Fruit fly (Drosophila melanogaster) whole organism, adult: ENCODE data around the gene CG12071.

Source experiments
- CG11617 ChIP-seq: fragments of 200-800 bp; sonication (Bioruptor generic); optimal IDR thresholded peaks from 2 replicates; lab custom pipeline; 2017; ENCODE audit warnings: mild to moderate bottlenecking, missing biosample characterization, missing genetic modification reagents, missing genetic modification characterization
- CG12768 ChIP-seq: fragments of 200-800 bp; sonication (Bioruptor generic); optimal IDR thresholded peaks from 2 replicates; lab custom pipeline; 2017; ENCODE audit warnings: missing biosample characterization, missing genetic modification characterization, mild to moderate bottlenecking, moderate library complexity, missing genetic modification reagents
- CG14711 ChIP-seq: fragments of 200-800 bp; sonication (Bioruptor generic); optimal IDR thresholded peaks from 2 replicates; lab custom pipeline; 2018; ENCODE audit warnings: missing biosample characterization, mild to moderate bottlenecking, missing genetic modification characterization, moderate library complexity
- CG1620 ChIP-seq: fragments of 200-800 bp; sonication (Bioruptor generic); optimal IDR thresholded peaks from 2 replicates; lab custom pipeline; 2016; ENCODE audit warnings: missing biosample characterization, missing genetic modification characterization
- CG33017 ChIP-seq: fragments of 200-800 bp; sonication (Bioruptor generic); optimal IDR thresholded peaks from 2 replicates; lab custom pipeline; 2018; ENCODE audit warnings: missing biosample characterization, mild to moderate bottlenecking, missing genetic modification characterization, moderate library complexity
- CG5204 ChIP-seq: fragments of 200-800 bp; sonication (Bioruptor generic); optimal IDR thresholded peaks from 2 replicates; lab custom pipeline; 2016; ENCODE audit warnings: missing biosample characterization, missing genetic modification characterization
- CG7045 ChIP-seq: fragments of 200-800 bp; sonication (Bioruptor generic); optimal IDR thresholded peaks from 2 replicates; lab custom pipeline; 2017; ENCODE audit warnings: missing biosample characterization, mild to moderate bottlenecking, missing genetic modification characterization
- CG7101 ChIP-seq: fragments of 200-800 bp; sonication (Bioruptor generic); optimal IDR thresholded peaks from 2 replicates; lab custom pipeline; 2018; ENCODE audit warnings: missing biosample characterization, mild to moderate bottlenecking, missing genetic modification characterization, moderate library complexity
- Clk ChIP-seq: fragments of 200-800 bp; sonication (Bioruptor generic); optimal IDR thresholded peaks from 2 replicates; lab custom pipeline; 2017; ENCODE audit warnings: missing biosample characterization, missing genetic modification characterization
- Crg-1 ChIP-seq: fragments of 200-800 bp; sonication (Bioruptor generic); optimal IDR thresholded peaks from 2 replicates; lab custom pipeline; 2016; ENCODE audit warnings: missing biosample characterization, missing genetic modification characterization
- Hr96 ChIP-seq: fragments of 200-800 bp; sonication (Bioruptor generic); optimal IDR thresholded peaks from 2 replicates; lab custom pipeline; 2016; ENCODE audit warnings: missing biosample characterization, missing genetic modification characterization
- Mnt ChIP-seq: fragments of 200-800 bp; sonication (Bioruptor generic); optimal IDR thresholded peaks from 2 replicates; lab custom pipeline; 2016; ENCODE audit warnings: missing biosample characterization, mild to moderate bottlenecking, missing genetic modification characterization
- bab1 ChIP-seq: fragments of 200-800 bp; sonication (Bioruptor generic); optimal IDR thresholded peaks from 3 replicates; lab custom pipeline; 2019; ENCODE audit warnings: missing biosample characterization, mild to moderate bottlenecking, missing genetic modification characterization, moderate library complexity
- cic ChIP-seq: fragments of 200-800 bp; sonication (Bioruptor generic); optimal IDR thresholded peaks from 2 replicates; lab custom pipeline; 2017; ENCODE audit warnings: missing biosample characterization, mild to moderate bottlenecking, missing genetic modification characterization, moderate library complexity
- cnc ChIP-seq, 2 experiments: fragments of >200 bp; optimal IDR thresholded peaks; 2 replicates each; lab custom pipeline; 2017
- kay ChIP-seq: fragments of 200-800 bp; sonication (Bioruptor generic); peaks from one replicate; lab custom pipeline; 2016; ENCODE audit warnings: missing biosample characterization, missing genetic modification characterization, borderline replicate concordance
- ovo ChIP-seq: fragments of 200-800 bp; sonication (Bioruptor generic); optimal IDR thresholded peaks from 2 replicates; lab custom pipeline; 2016; ENCODE audit warnings: missing biosample characterization, missing genetic modification characterization
- pad ChIP-seq: fragments of 200-800 bp; sonication (Bioruptor generic); optimal IDR thresholded peaks from 3 replicates; lab custom pipeline; 2017; ENCODE audit warnings: missing biosample characterization, missing genetic modification characterization, mild to moderate bottlenecking, moderate library complexity, missing genetic modification reagents
- tj ChIP-seq: fragments of 200-800 bp; sonication (Bioruptor generic); optimal IDR thresholded peaks from 3 replicates; lab custom pipeline; 2017; ENCODE audit warnings: missing biosample characterization, mild to moderate bottlenecking, missing genetic modification characterization, moderate library complexity
- toe ChIP-seq: fragments of 200-800 bp; sonication (Bioruptor generic); optimal IDR thresholded peaks from 2 replicates; lab custom pipeline; 2016; ENCODE audit warnings: missing biosample characterization, missing genetic modification characterization

CG12071 gene

DNA sequence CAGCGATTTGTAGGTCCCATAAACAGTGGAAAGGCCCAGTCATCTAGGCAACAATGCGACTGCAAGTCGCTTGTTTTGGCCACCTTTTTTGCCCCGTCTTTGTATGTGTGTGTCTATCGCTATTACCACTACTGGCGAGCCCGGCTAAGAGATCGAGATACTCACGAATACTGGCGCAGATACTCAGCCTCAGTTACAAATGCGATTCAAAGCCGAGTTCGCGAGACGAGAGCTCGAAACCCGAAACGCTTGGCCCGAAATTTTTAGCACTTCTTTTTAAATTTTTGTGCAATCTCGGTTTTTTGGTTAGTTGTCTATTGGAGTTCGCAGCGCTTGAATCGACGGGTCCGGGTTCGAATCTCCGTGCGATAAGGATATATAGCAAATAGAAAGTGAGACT, 12.9 kb upstream of the CG12071 start, which contains the start of gene Cyp4c3:
TSS of gene Cyp4c3 (plus strand) at position 301 of the 400 bp plus-strand sequence.
- TF ChIP-seq CG14711 = no peak
- no peak for TF ChIP-seq CG1620 (GFP tag; lab: Kevin White, UChicago)
- no peak for TF ChIP-seq Clk (GFP tag; lab: Kevin White, UChicago)
- no peak for TF ChIP-seq CG7101 (tag; lab: Kevin White, UChicago)
- TF ChIP-seq CG5204 (GFP tag; lab: Kevin White, UChicago) = no peak
- no peak for TF ChIP-seq toe
- TF ChIP-seq CG11617 = no peak
- no peak for TF ChIP-seq CG12768 (GFP tag; lab: Kevin White, UChicago)
- no peak for TF ChIP-seq ovo
- no peak for TF ChIP-seq Mnt (GFP tag; lab: Kevin White, UChicago)
- no peak for TF ChIP-seq CG33017 (tag; lab: Kevin White, UChicago)
- TF ChIP-seq pad (GFP tag; lab: Kevin White, UChicago) = no peak
- TF ChIP-seq cic (GFP tag; lab: Kevin White, UChicago) = no peak
- TF ChIP-seq bab1 = no peak
- no peak for TF ChIP-seq Hr96 (GFP tag; lab: Kevin White, UChicago)
- TF ChIP-seq kay (GFP tag; lab: Kevin White, UChicago) = no peak
- no peak for TF ChIP-seq cnc (optimal IDR thresholded peaks at IDR 0.05; lab: Kevin White, UChicago)
- TF ChIP-seq tj (GFP tag; lab: Kevin White, UChicago) = no peak
- no peak for TF ChIP-seq CG7045 (GFP tag; lab: Kevin White, UChicago)

- TF ChIP-seq ovo = no peak
- peak; percentile 74 for TF ChIP-seq kay (GFP tag; lab: Kevin White, UChicago)
These were observed 9.2 kb upstream of the CG12071 start for dm6 chr3R:30890045-30890444.

DNA sequence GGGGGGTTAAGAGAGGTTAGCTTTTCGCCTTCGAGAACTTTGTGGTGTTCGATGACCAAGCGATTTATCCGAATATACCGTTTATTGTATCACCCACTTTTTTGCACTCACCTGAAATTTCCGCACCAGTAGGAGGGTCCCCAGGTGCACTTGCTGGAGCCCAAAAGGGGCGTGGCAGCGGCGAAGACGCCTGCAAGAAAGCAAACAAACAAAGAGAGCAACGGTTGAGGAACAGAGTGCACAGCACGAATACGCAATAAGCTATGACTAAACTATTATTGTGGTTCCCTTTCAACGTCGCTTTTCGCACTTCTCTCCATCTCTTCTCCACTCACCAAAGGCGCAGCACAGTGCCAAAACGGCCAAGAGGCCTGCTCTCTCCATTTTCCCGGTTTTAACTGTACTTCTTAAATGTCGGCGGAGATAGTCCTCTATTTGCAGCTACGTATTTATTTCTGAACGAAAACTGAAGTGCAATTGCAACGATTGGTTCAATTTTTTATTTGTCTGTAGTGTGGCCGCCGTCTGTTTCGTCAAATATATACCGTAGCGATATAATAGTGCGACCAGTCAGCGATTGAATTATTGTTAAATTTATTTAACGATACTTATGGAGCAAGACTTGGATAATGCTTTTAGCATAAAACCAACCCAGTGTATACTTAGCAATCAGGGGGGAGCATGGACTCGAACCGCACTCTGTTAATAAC, 7.9 kb upstream of the CG12071 start, which contains the start of gene Sap-r:
TSS of gene Sap-r (minus strand) at position 513 of the 710 bp plus-strand sequence.
- peak; percentile 9 for TF ChIP-seq CG7101 (tag; lab: Kevin White, UChicago)
- TF ChIP-seq toe = no peak
- TF ChIP-seq ovo = peak; percentile 17
- no peak for TF ChIP-seq cic (GFP tag; lab: Kevin White, UChicago)
- TF ChIP-seq kay (GFP tag; lab: Kevin White, UChicago) = no peak
- TF ChIP-seq CG11617 = no peak
- peak; percentile 88 for TF ChIP-seq bab1
- TF ChIP-seq Hr96 (GFP tag; lab: Kevin White, UChicago) = no peak
- no peak for TF ChIP-seq CG12768 (GFP tag; lab: Kevin White, UChicago)
- TF ChIP-seq CG33017 (tag; lab: Kevin White, UChicago) = no peak
- no peak for TF ChIP-seq Crg-1 (GFP tag; lab: Kevin White, UChicago)
- peak; percentile 33 for TF ChIP-seq CG14711
- TF ChIP-seq Mnt (GFP tag; lab: Kevin White, UChicago) = no peak
- no peak for TF ChIP-seq pad (GFP tag; lab: Kevin White, UChicago)
- peak; percentile 58 for TF ChIP-seq tj (GFP tag; lab: Kevin White, UChicago)
- TF ChIP-seq CG5204 (GFP tag; lab: Kevin White, UChicago) = no peak
- no peak for TF ChIP-seq CG7045 (GFP tag; lab: Kevin White, UChicago)
- TF ChIP-seq CG1620 (GFP tag; lab: Kevin White, UChicago) = peak; percentile 14
- no peak for TF ChIP-seq Clk (GFP tag; lab: Kevin White, UChicago)
- TF ChIP-seq cnc (optimal IDR thresholded peaks at IDR 0.05; lab: Kevin White, UChicago) = peak; percentile 87 to 95

DNA sequence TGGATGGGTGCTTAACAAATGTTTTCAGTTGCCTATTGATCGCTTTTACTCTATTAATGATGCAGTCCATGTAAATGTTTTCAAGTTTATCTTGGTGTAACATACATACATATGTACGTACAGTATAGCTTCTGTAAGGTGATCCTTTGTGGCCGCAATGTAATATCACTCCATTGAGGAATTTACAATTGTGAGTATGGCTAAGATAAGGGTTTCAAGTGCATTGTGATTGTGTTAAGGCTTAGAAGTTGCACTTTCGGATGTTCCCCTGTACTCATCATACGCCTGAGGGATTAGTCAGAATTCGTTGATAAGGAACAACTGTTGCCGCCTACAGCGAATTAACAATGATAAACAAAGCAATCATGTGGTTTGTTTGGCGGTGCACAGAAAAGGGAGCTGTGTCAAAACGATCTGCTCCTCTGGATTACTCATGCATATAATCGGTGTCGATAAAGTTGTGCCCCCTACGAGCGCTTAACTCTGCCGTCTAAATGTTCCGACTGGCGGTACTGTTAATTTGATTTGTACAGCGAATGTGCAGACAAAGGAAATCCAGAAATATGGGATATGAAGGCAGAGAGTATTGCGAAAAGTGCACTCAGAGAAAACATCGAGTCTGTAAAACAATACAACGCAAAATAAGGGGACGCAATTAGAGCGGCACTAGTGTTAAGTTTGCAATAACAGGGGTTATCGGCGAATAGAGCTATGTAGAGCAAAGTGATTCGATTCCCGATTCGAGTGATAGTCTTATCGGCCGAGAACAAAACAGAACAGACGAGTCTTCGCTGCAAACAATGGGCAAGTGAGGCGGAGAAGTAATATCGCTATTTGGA, 7.1 kb upstream of the CG12071 start:
- TF ChIP-seq CG14711 (peak; percentile 77), CG11617 (peak; percentile 30), cnc (optimal IDR thresholded peaks at IDR 0.05; lab: Kevin White, UChicago) (no peak), kay (GFP tag; lab: Kevin White, UChicago) (no peak), CG1620 (GFP tag; lab: Kevin White, UChicago) (no peak), bab1 (peak; percentile 68), Hr96 (GFP tag; lab: Kevin White, UChicago) (peak; percentile 68), CG33017 (tag; lab: Kevin White, UChicago) (peak; percentile 81), Clk (GFP tag; lab: Kevin White, UChicago) (no peak), CG12768 (GFP tag; lab: Kevin White, UChicago) (peak; percentile 87), CG7101 (tag; lab: Kevin White, UChicago) (peak; percentile 80), pad (GFP tag; lab: Kevin White, UChicago) (peak; percentile 53), tj (GFP tag; lab: Kevin White, UChicago) (no peak), toe (peak; percentile 66), cic (GFP tag; lab: Kevin White, UChicago) (peak; percentile 95), CG7045 (GFP tag; lab: Kevin White, UChicago) (peak; percentile 70), Mnt (GFP tag; lab: Kevin White, UChicago) (peak; percentile 30), CG5204 (GFP tag; lab: Kevin White, UChicago) (no peak), Crg-1 (GFP tag; lab: Kevin White, UChicago) (peak; percentile 12)

DNA sequence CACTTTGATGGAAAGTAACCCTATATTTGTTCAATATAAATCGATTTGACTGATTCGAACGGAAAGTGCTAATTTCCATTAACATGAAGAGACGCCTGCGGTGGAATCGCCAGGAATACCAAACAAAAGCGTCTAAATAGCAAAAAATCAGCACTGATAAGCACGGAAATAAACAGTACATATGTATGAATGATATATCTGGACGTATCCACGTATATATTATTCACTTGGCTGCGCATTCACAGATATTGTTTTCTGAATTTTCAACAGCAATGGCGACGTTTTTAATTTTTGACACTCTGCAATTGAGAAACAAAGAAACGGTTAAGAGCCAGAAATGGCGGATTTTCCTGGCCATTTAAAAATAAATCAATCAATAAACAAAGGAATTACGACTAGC, 6.5 kb upstream of the CG12071 start:
- TF ChIP-seq tj (GFP tag; lab: Kevin White, UChicago) (no peak), kay (GFP tag; lab: Kevin White, UChicago) (peak; percentile 91)
